Worm (Caenorhabditis elegans): ENCODE measurements around the gene ech-8.

DNA sequence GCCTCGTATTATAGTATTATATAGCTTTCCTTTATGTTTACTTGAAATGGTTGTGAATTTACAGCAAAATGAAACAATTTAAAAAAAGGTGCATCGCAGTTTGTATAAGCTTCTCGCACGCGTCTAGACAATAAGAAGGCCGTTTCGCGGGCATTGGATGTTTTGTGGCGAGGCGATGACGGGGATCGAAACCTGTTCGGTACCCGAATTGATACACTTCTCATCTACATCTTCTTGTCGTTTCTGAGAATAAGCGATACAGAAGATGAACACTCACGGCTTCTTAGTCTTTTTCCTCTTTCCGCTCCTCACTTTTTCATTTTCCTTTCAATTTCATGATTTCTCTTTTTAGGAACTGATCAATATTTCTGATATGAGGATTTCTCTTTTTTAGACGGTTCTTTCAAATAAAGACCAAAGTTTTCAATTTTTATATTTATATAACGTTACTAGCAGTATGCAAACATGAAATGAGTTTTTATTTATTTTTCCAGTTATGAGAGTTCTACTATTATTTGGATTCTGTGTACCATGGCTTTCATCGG is 6.8 kb upstream of the ech-8 start, which contains the start of gene F01G10.10:
- no peak for TF ChIP-seq nhr-23 (tag; optimal IDR thresholded peaks at IDR 0.05)
- TF ChIP-seq lin-11 (tag; optimal IDR thresholded peaks at IDR 0.05) = no peak
- no peak for TF ChIP-seq C34F6.9 (tag; optimal IDR thresholded peaks at IDR 0.05)
- no peak for TF ChIP-seq mdl-1 (tag; optimal IDR thresholded peaks at IDR 0.05)
- peak; percentile 45 for TF ChIP-seq nhr-25 (tag; optimal IDR thresholded peaks at IDR 0.05)
- no peak for TF ChIP-seq ceh-82 (tag; optimal IDR thresholded peaks at IDR 0.05)
- TF ChIP-seq zag-1 (tag; optimal IDR thresholded peaks at IDR 0.05) = no peak
- no peak for TF ChIP-seq nhr-11 (tag; optimal IDR thresholded peaks at IDR 0.05)
- no peak for TF ChIP-seq nhr-6 (tag; optimal IDR thresholded peaks at IDR 0.05)
- no peak for TF ChIP-seq elt-3 (tag; optimal IDR thresholded peaks at IDR 0.05)
